Fruit fly (Drosophila melanogaster): ENCODE measurements around the gene CG6418.

The CG6418 gene

DNA sequence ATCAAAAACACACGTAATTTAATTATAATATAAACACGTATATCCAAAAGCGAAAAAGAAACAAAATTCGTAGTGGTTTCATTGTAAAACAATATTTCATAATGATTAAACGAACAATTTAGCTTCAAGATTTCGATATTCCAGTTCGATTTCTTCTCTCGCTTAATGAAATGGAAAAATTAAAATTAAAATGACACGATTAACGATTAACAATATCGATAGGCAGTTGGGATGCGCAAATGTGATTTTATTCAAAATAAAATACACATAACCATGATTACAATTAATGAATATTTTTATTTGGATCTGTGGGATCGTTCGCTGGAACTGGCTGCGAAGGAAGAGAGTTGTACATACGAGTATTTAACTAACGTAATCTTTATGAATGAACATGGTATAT, 2.8 kb downstream of the CG6418 start (continued):
- TF ChIP-seq CG3847 (GFP tag; IDR thresholded peaks at IDR 0.05) = no peak
- TF ChIP-seq ssp (GFP tag; IDR thresholded peaks at IDR 0.05) = no peak
- TF ChIP-seq CG7786 (GFP tag; optimal IDR thresholded peaks at IDR 0.05) = no peak
- no peak for TF ChIP-seq CG12769 (tag; optimal IDR thresholded peaks at IDR 0.05)
- TF ChIP-seq row (GFP tag; IDR thresholded peaks at IDR 0.05) = no peak
- no peak for TF ChIP-seq CG18262 (tag; optimal IDR thresholded peaks at IDR 0.05)
- TF ChIP-seq CG2889 (GFP tag; IDR thresholded peaks at IDR 0.05) = no peak
- TF ChIP-seq CrebB (tag; optimal IDR thresholded peaks at IDR 0.05) = no peak
- TF ChIP-seq ATbp (GFP tag; optimal IDR thresholded peaks at IDR 0.05) = no peak
- TF ChIP-seq gsb-n (tag; optimal IDR thresholded peaks at IDR 0.05) = no peak
- TF ChIP-seq ato (GFP tag; IDR thresholded peaks at IDR 0.05; ENCODE audit: partially characterized antibody) = peak; percentile 24; the same call in 1 of the 2 replicates
- peak; percentile 46; the same call in 1 of the 2 replicates for TF ChIP-seq CG13287 (GFP tag; IDR thresholded peaks at IDR 0.05; ENCODE audit: partially characterized antibody)
- TF ChIP-seq ranshi (GFP tag; IDR thresholded peaks at IDR 0.05) = no peak
- TF ChIP-seq stwl (tag; optimal IDR thresholded peaks at IDR 0.05) = peak; percentile 10
- no peak for TF ChIP-seq sens-2 (GFP tag; IDR thresholded peaks at IDR 0.05)
- no peak for TF ChIP-seq cg (GFP tag; optimal IDR thresholded peaks at IDR 0.05)
- no peak for TF ChIP-seq CG4730 (GFP tag; IDR thresholded peaks at IDR 0.05)
- TF ChIP-seq eyg (GFP tag; optimal IDR thresholded peaks at IDR 0.05) = no peak
- TF ChIP-seq rib (GFP tag; IDR thresholded peaks at IDR 0.05) = no peak
- no peak for TF ChIP-seq CG6854 (GFP tag; optimal IDR thresholded peaks at IDR 0.05)
- TF ChIP-seq zfh1 (GFP tag; IDR thresholded peaks at IDR 0.05) = no peak
- no peak for TF ChIP-seq Dbx (GFP tag; IDR thresholded peaks at IDR 0.05)
- TF ChIP-seq CG17328 (GFP tag; IDR thresholded peaks at IDR 0.05) = no peak
- peak; percentile 36; the same call in 2 of the 3 replicates for TF ChIP-seq vnd (GFP tag; IDR thresholded peaks at IDR 0.05; ENCODE audit: partially characterized antibody)
- TF ChIP-seq br (optimal IDR thresholded peaks at IDR 0.05) = no peak
- no peak for TF ChIP-seq CG5180 (GFP tag; optimal IDR thresholded peaks at IDR 0.05)
- no peak for TF ChIP-seq CG17612 (GFP tag; IDR thresholded peaks at IDR 0.05)

DNA sequence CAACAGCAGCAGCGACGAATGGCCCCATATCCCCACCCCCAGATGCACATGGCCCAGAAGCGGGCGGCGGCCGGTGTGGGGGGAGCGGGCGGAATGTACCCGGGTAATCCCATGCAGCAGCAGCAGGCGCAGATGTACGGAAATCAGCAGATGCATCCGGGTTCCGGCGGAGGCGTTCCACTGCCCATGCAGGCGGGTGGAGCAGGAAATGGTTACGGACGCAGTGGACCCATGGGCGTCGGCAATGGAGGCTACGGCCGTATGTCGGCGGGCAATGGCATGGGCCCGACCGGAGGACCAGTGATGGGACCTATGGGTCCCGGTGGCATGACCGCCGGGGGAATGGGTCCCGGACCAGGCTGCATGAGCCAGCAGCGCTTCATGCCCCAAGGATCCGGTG, 7.3 kb downstream of the CG6418 start:
- no peak for TF ChIP-seq CG34224 (GFP tag; IDR thresholded peaks at IDR 0.05; ENCODE audit: partially characterized antibody)
- 0 out of 2 replicates have a peak, but pooled peaks have one; percentile 10 for TF ChIP-seq sisA (GFP tag; IDR thresholded peaks at IDR 0.05)
- no peak for TF ChIP-seq amos (GFP tag; IDR thresholded peaks at IDR 0.05; ENCODE audit: partially characterized antibody)
- TF ChIP-seq CG17912 (GFP tag; optimal IDR thresholded peaks at IDR 0.05) = no peak
- no peak for TF ChIP-seq gem (tag; optimal IDR thresholded peaks at IDR 0.05)
- TF ChIP-seq crol (GFP tag; IDR thresholded peaks at IDR 0.05) = peak; percentile 28; the same call in 1 of the 2 replicates
- TF ChIP-seq slou (GFP tag; optimal IDR thresholded peaks at IDR 0.05) = no peak
- TF ChIP-seq CG8478 (optimal IDR thresholded peaks at IDR 0.05) = peak; percentile 3
- TF ChIP-seq Atf6 (GFP tag; IDR thresholded peaks at IDR 0.05) = no peak
- TF ChIP-seq CG34422 (GFP tag; IDR thresholded peaks at IDR 0.05) = no peak
- no peak for TF ChIP-seq CG7556 (GFP tag; optimal IDR thresholded peaks at IDR 0.05)
- no peak for TF ChIP-seq CG13775 (GFP tag; optimal IDR thresholded peaks at IDR 0.05)
- TF ChIP-seq chm (GFP tag; IDR thresholded peaks at IDR 0.05) = 0 out of 2 replicates have a peak, but pooled peaks have one; percentile 28
- TF ChIP-seq unc-4 (GFP tag; IDR thresholded peaks at IDR 0.05; ENCODE audit: partially characterized antibody) = no peak
- TF ChIP-seq tx (GFP tag; optimal IDR thresholded peaks at IDR 0.05) = no peak
- TF ChIP-seq Tbp (GFP tag; optimal IDR thresholded peaks at IDR 0.05) = no peak
- TF ChIP-seq abd-A (tag; optimal IDR thresholded peaks at IDR 0.05) = no peak
- no peak for TF ChIP-seq CG16863 (GFP tag; optimal IDR thresholded peaks at IDR 0.05)
- TF ChIP-seq bbx (GFP tag; IDR thresholded peaks at IDR 0.05; ENCODE audit: partially characterized antibody) = 0 out of 2 replicates have a peak, but pooled peaks have one; percentile 14
- no peak for TF ChIP-seq CG5245 (GFP tag; optimal IDR thresholded peaks at IDR 0.05)
- no peak for TF ChIP-seq CkIIα-i1 (GFP tag; IDR thresholded peaks at IDR 0.05)
- TF ChIP-seq Dad (GFP tag; optimal IDR thresholded peaks at IDR 0.05) = no peak
- no peak for TF ChIP-seq gcm (GFP tag; optimal IDR thresholded peaks at IDR 0.05)
- TF ChIP-seq CG2875 (GFP tag; optimal IDR thresholded peaks at IDR 0.05) = no peak
- no peak for TF ChIP-seq CG42726 (GFP tag; IDR thresholded peaks at IDR 0.05; ENCODE audit: partially characterized antibody)
- no peak for TF ChIP-seq CG6765 (GFP tag; optimal IDR thresholded peaks at IDR 0.05)
